Worm (Caenorhabditis elegans) whole organism, midembryonic: ENCODE data around the gene R13A1.3.

Source experiments
- T22C8.4 ChIP-seq: fragments of 200-800 bp; sonication (Bioruptor generic); IDR thresholded peaks from 2 replicates; pipeline ENCODE4 v1.3.6; 2022; ENCODE audit warnings: missing genetic modification characterization, missing compliant biosample characterization
- flt-1 ChIP-seq: fragments of 200-800 bp; sonication (Bioruptor generic); IDR thresholded peaks from 2 replicates; pipeline ENCODE4 v1.3.6; 2022; ENCODE audit warnings: missing genetic modification characterization, missing compliant biosample characterization
- ztf-29 ChIP-seq: fragments of 200-800 bp; sonication (Bioruptor generic); IDR thresholded peaks from 2 replicates; pipeline ENCODE4 v1.3.6; 2022; ENCODE audit warnings: missing genetic modification reagents, missing genetic modification characterization, missing compliant biosample characterization

ce11 chrIV:7245592-7245991 lies 41.8 kb downstream of the R13A1.3 start:
- TF ChIP-seq T22C8.4 (no peak), ztf-29 (GFP tag; lab: Robert Waterston, UW) (no peak), flt-1 (GFP tag; lab: Robert Waterston, UW) (no peak)
